Worm (Caenorhabditis elegans) whole organism, L2 larva: Measurements from ENCODE around the gene C05D11.1.

Experiments used
- C34F6.9 ChIP-seq: fragments of 150-350 bp; optimal IDR thresholded peaks from 2 replicates; lab custom pipeline; 2014; ENCODE audit warnings: missing biosample characterization, missing genetic modification characterization
- F13H6.1 ChIP-seq: sonication (generic microtip); optimal IDR thresholded peaks from 2 replicates; lab custom pipeline; 2016; ENCODE audit warnings: missing genetic modification characterization, missing compliant biosample characterization
- Y55F3AM.14 ChIP-seq: fragments of 200-800 bp; sonication (Bioruptor generic); optimal IDR thresholded peaks from 2 replicates; lab custom pipeline; 2018; ENCODE audit warnings: mild to moderate bottlenecking, missing genetic modification characterization, missing compliant biosample characterization
- ZK546.5 ChIP-seq: sonication (generic microtip); optimal IDR thresholded peaks from 2 replicates; lab custom pipeline; 2017; ENCODE audit warnings: missing biosample characterization, missing genetic modification characterization
- alr-1 ChIP-seq: fragments of 150-350 bp; optimal IDR thresholded peaks from 2 replicates; lab custom pipeline; 2014; ENCODE audit warnings: missing biosample characterization, missing genetic modification characterization
- aly-2 ChIP-seq: fragments of 150-350 bp; optimal IDR thresholded peaks from 2 replicates; lab custom pipeline; 2014; ENCODE audit warnings: missing biosample characterization, missing genetic modification characterization
- ama-1 ChIP-seq: fragments of 150-350 bp; optimal IDR thresholded peaks from 2 replicates; lab custom pipeline; 2018; ENCODE audit warnings: inconsistent platforms
- blmp-1 ChIP-seq: sonication (generic microtip); optimal IDR thresholded peaks from 2 replicates; lab custom pipeline; 2017; ENCODE audit warnings: missing genetic modification characterization, mild to moderate bottlenecking, missing compliant biosample characterization, antibody characterized with exemption, moderate library complexity; ENCODE audit not compliant: insufficient read depth
- ceh-16 ChIP-seq: fragments of 150-350 bp; optimal IDR thresholded peaks from 2 replicates; lab custom pipeline; 2014; ENCODE audit warnings: missing biosample characterization, missing genetic modification characterization
- ceh-82 ChIP-seq: fragments of 150-350 bp; optimal IDR thresholded peaks from 2 replicates; lab custom pipeline; 2014; ENCODE audit warnings: missing biosample characterization, missing genetic modification characterization
- crh-2 ChIP-seq: sonication (generic microtip); optimal IDR thresholded peaks from 2 replicates; lab custom pipeline; 2017; ENCODE audit warnings: missing biosample characterization, missing genetic modification characterization
- dmd-4 ChIP-seq: sonication (generic microtip); optimal IDR thresholded peaks from 2 replicates; lab custom pipeline; 2017; ENCODE audit warnings: missing biosample characterization, missing genetic modification characterization
- egl-27 ChIP-seq: sonication (generic microtip); optimal IDR thresholded peaks from 3 replicates; lab custom pipeline; 2017; ENCODE audit warnings: missing biosample characterization, missing genetic modification reagents, missing genetic modification characterization
- elt-1 ChIP-seq: fragments of 150-350 bp; optimal IDR thresholded peaks from 2 replicates; lab custom pipeline; 2014; ENCODE audit warnings: missing biosample characterization, missing genetic modification characterization
- elt-3 ChIP-seq: sonication (generic microtip); optimal IDR thresholded peaks from 2 replicates; lab custom pipeline; 2017; ENCODE audit warnings: missing biosample characterization, missing genetic modification characterization
- fos-1 ChIP-seq: fragments of 150-350 bp; optimal IDR thresholded peaks from 2 replicates; lab custom pipeline; 2014; ENCODE audit warnings: missing biosample characterization, missing genetic modification characterization
- gmeb-1 ChIP-seq: fragments of 150-350 bp; optimal IDR thresholded peaks from 2 replicates; lab custom pipeline; 2014; ENCODE audit warnings: missing biosample characterization, missing genetic modification characterization
- lin-11 ChIP-seq: fragments of 150-350 bp; sonication (generic microtip); optimal IDR thresholded peaks from 2 replicates; lab custom pipeline; 2014; ENCODE audit warnings: missing biosample characterization, missing genetic modification characterization, inconsistent platforms, mixed read lengths
- lin-13 ChIP-seq: fragments of 150-350 bp; optimal IDR thresholded peaks from 2 replicates; lab custom pipeline; 2014; ENCODE audit warnings: missing biosample characterization, missing genetic modification reagents, missing genetic modification characterization
- lin-39 ChIP-seq: fragments of 150-350 bp; optimal IDR thresholded peaks from 2 replicates; lab custom pipeline; 2014; ENCODE audit warnings: missing biosample characterization, missing genetic modification reagents, missing genetic modification characterization
- lsy-2 ChIP-seq, 2 experiments: fragments of 150-350 bp in 1 of 2; sonication (generic microtip) in 1 of 2; optimal IDR thresholded peaks; 2 replicates each; lab custom pipeline; 2014 to 2017; ENCODE audit warnings: missing biosample characterization in 2 of 2, missing genetic modification characterization in 2 of 2
- mab-5 ChIP-seq: fragments of 150-350 bp; optimal IDR thresholded peaks from 2 replicates; lab custom pipeline; 2014; ENCODE audit warnings: missing biosample characterization, missing genetic modification characterization
- mbf-1 ChIP-seq: sonication (generic microtip); optimal IDR thresholded peaks from 2 replicates; lab custom pipeline; 2017; ENCODE audit warnings: missing biosample characterization, missing genetic modification characterization
- mdl-1 ChIP-seq, 2 experiments: fragments of 150-350 bp in 1 of 2; sonication (generic microtip) in 1 of 2; optimal IDR thresholded peaks; 2 replicates each; lab custom pipeline; 2017; ENCODE audit warnings: missing biosample characterization in 2 of 2, missing genetic modification characterization in 2 of 2
- nhr-10 ChIP-seq: sonication (generic microtip); optimal IDR thresholded peaks from 2 replicates; lab custom pipeline; 2017; ENCODE audit warnings: missing biosample characterization, missing genetic modification characterization
- nhr-11 ChIP-seq: fragments of 150-350 bp; optimal IDR thresholded peaks from 2 replicates; lab custom pipeline; 2014; ENCODE audit warnings: missing biosample characterization, missing genetic modification characterization
- nhr-12 ChIP-seq: fragments of 150-350 bp; optimal IDR thresholded peaks from 2 replicates; lab custom pipeline; 2014; ENCODE audit warnings: missing biosample characterization, missing genetic modification characterization
- nhr-129 ChIP-seq: fragments of 150-350 bp; optimal IDR thresholded peaks from 2 replicates; lab custom pipeline; 2014; ENCODE audit warnings: missing biosample characterization, missing genetic modification characterization
- nhr-21 ChIP-seq: fragments of 150-350 bp; optimal IDR thresholded peaks from 2 replicates; lab custom pipeline; 2014; ENCODE audit warnings: missing biosample characterization, missing genetic modification characterization
- nhr-237 ChIP-seq: fragments of 150-350 bp; optimal IDR thresholded peaks from 2 replicates; lab custom pipeline; 2014; ENCODE audit warnings: missing biosample characterization, missing genetic modification characterization
- nhr-25 ChIP-seq: fragments of 150-350 bp; sonication (generic microtip); optimal IDR thresholded peaks from 3 replicates; lab custom pipeline; 2014; ENCODE audit warnings: missing biosample characterization, missing genetic modification characterization
- nhr-6 ChIP-seq: fragments of 150-350 bp; optimal IDR thresholded peaks from 2 replicates; lab custom pipeline; 2014; ENCODE audit warnings: missing biosample characterization, missing genetic modification characterization
- nhr-77 ChIP-seq: fragments of 150-350 bp; optimal IDR thresholded peaks from 2 replicates; lab custom pipeline; 2014; ENCODE audit warnings: missing biosample characterization, missing genetic modification characterization
- peb-1 ChIP-seq: fragments of 150-350 bp; optimal IDR thresholded peaks from 2 replicates; lab custom pipeline; 2014; ENCODE audit warnings: missing biosample characterization, missing genetic modification characterization
- skn-1 ChIP-seq: sonication (generic microtip); optimal IDR thresholded peaks from 2 replicates; lab custom pipeline; 2017; ENCODE audit warnings: missing biosample characterization, missing genetic modification characterization
- sma-3 ChIP-seq: sonication (generic microtip); optimal IDR thresholded peaks from 2 replicates; lab custom pipeline; 2016; ENCODE audit warnings: missing genetic modification reagents, missing genetic modification characterization, missing compliant biosample characterization
- snpc-4 ChIP-seq: fragments of 150-350 bp; optimal IDR thresholded peaks from 2 replicates; lab custom pipeline; 2014; ENCODE audit warnings: missing biosample characterization, missing genetic modification characterization
- unc-39 ChIP-seq: fragments of 150-350 bp; optimal IDR thresholded peaks from 2 replicates; lab custom pipeline; 2014; ENCODE audit warnings: missing biosample characterization, missing genetic modification characterization
- unc-55 ChIP-seq: fragments of 150-350 bp; sonication (generic microtip); optimal IDR thresholded peaks from 3 replicates; lab custom pipeline; 2014; ENCODE audit warnings: missing biosample characterization, missing genetic modification reagents, missing genetic modification characterization
- unc-62 ChIP-seq: fragments of 150-350 bp; optimal IDR thresholded peaks from 2 replicates; lab custom pipeline; 2014; ENCODE audit warnings: missing biosample characterization, missing genetic modification reagents, missing genetic modification characterization
- zag-1 ChIP-seq: fragments of 150-350 bp; optimal IDR thresholded peaks from 2 replicates; lab custom pipeline; 2014; ENCODE audit warnings: missing biosample characterization, missing genetic modification characterization
- ztf-1 ChIP-seq: fragments of 200-800 bp; sonication (Bioruptor generic); conservative IDR thresholded peaks from 2 replicates; pipeline ENCODE4 v1.3.6; 2022; ENCODE audit warnings: missing genetic modification characterization, missing compliant biosample characterization
- ztf-11 ChIP-seq: sonication (generic microtip); optimal IDR thresholded peaks from 2 replicates; lab custom pipeline; 2017; ENCODE audit warnings: missing biosample characterization, missing genetic modification characterization
- ztf-4 ChIP-seq: fragments of 150-350 bp; optimal IDR thresholded peaks from 2 replicates; lab custom pipeline; 2014; ENCODE audit warnings: missing biosample characterization, missing genetic modification characterization

The C05D11.1 gene

DNA sequence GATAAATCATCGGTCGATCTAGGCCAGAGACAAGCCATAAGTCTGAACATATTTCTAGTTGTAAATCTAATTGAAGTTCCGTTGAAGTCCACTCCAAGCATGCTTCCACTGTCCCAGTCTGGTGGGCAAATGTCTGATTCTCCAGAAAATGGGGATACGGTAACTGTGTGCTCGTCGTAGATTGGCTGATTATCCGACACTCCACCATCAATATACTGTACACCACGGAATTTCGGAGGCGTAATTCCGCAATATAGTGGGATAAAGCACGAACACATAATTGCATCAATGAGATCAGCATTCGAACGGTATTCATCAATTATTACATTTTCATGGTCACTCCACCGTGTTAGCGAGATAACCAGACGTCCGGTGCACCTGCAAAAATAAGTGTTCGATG, 18.2 kb upstream of the C05D11.1 start:
- TF ChIP-seq nhr-25 (no peak), sma-3 (GFP tag; lab: Kevin White, UChicago) (no peak), unc-62 (GFP tag; lab: Kevin White, UChicago) (no peak), nhr-21 (tag; lab: Kevin White, UChicago) (no peak), unc-55 (no peak), mdl-1 (tag; optimal IDR thresholded peaks at IDR 0.05; lab: Kevin White, UChicago) (no peak), ceh-16 (tag; lab: Kevin White, UChicago) (no peak), elt-1 (no peak), ZK546.5 (tag; lab: Kevin White, UChicago) (no peak), alr-1 (tag; lab: Kevin White, UChicago) (no peak), lin-11 (tag; lab: Kevin White, UChicago) (no peak), C34F6.9 (no peak), fos-1 (tag; lab: Kevin White, UChicago) (no peak), aly-2 (tag; lab: Kevin White, UChicago) (no peak), ztf-4 (no peak), lin-13 (GFP tag; lab: Kevin White, UChicago) (no peak)

DNA sequence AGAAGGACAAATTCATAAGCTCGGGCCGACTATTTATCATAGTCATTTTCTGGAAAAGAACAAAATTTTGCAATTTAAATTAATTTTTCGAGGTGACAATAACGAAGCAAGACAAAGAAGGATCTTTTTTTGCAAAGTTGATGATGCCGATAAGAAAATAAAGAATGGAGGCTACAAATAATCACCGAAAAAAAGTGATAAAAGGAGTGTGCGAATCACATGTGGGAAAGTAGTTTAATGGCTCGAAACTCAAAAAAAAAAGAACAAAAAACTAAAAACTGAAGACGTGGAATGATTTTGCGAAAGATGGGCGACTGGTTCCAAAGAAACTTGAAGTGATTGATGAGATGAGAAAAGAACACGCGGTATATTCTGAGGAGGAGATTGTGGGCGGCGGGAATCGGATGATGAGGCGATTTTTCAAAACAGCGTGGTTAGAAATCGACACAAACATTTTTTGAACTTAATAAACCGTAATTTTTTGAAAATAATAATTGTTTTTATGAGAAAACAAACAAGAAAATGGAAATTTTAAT, 16.9 kb upstream of the C05D11.1 start, which contains the start of gene atgl-1:
TSS of gene atgl-1 (minus strand) at position 51 of the 536 bp plus-strand sequence.
- TF ChIP-seq nhr-12 (tag; lab: Kevin White, UChicago) = no peak
- TF ChIP-seq sma-3 (GFP tag; lab: Kevin White, UChicago) = no peak
- no peak for TF ChIP-seq dmd-4 (tag; lab: Kevin White, UChicago)
- TF ChIP-seq lin-13 (GFP tag; lab: Kevin White, UChicago) = no peak
- no peak for TF ChIP-seq lsy-2 (tag; optimal IDR thresholded peaks at IDR 0.05; lab: Kevin White, UChicago)
- no peak for TF ChIP-seq blmp-1 (tag; lab: Kevin White, UChicago)
- no peak for TF ChIP-seq ceh-82 (tag; lab: Kevin White, UChicago)
- no peak for TF ChIP-seq elt-3
- TF ChIP-seq Y55F3AM.14 (GFP tag; lab: Kevin White, UChicago) = no peak
- TF ChIP-seq ceh-16 (tag; lab: Kevin White, UChicago) = no peak
- no peak for TF ChIP-seq unc-55
- TF ChIP-seq skn-1 (tag; lab: Kevin White, UChicago) = no peak
- no peak for TF ChIP-seq nhr-6 (tag; lab: Kevin White, UChicago)
- TF ChIP-seq C34F6.9 = no peak
- no peak for TF ChIP-seq aly-2 (tag; lab: Kevin White, UChicago)
- TF ChIP-seq crh-2 (tag; lab: Kevin White, UChicago) = peak; percentile 4
- TF ChIP-seq nhr-10 (tag; lab: Kevin White, UChicago) = no peak
- TF ChIP-seq elt-1 = no peak
- no peak for TF ChIP-seq egl-27
- TF ChIP-seq nhr-11 (tag; lab: Kevin White, UChicago) = no peak
- no peak for TF ChIP-seq lin-39 (tag; lab: Kevin White, UChicago)
- TF ChIP-seq ztf-11 (tag; lab: Kevin White, UChicago) = no peak
- TF ChIP-seq nhr-129 = no peak
- no peak for TF ChIP-seq peb-1 (tag; lab: Kevin White, UChicago)
- no peak for TF ChIP-seq mbf-1 (tag; lab: Kevin White, UChicago)
- TF ChIP-seq snpc-4 (tag; lab: Kevin White, UChicago) = no peak
- TF ChIP-seq nhr-25 = peak; percentile 24
- TF ChIP-seq fos-1 (tag; lab: Kevin White, UChicago) = peak; percentile 17
- TF ChIP-seq ama-1 (lab: Kevin White, UChicago) = peak; percentile 48
- TF ChIP-seq F13H6.1 = no peak
- TF ChIP-seq nhr-237 (tag; lab: Kevin White, UChicago) = no peak
- no peak for TF ChIP-seq nhr-77
- peak in 1 of 2 experiments; percentile 19 for TF ChIP-seq mdl-1 (tag; optimal IDR thresholded peaks at IDR 0.05; lab: Kevin White, UChicago)
- TF ChIP-seq ztf-1 (GFP tag; lab: Robert Waterston, UW) = no peak
- no peak for TF ChIP-seq ZK546.5 (tag; lab: Kevin White, UChicago)
- peak; percentile 11 for TF ChIP-seq nhr-21 (tag; lab: Kevin White, UChicago)
- no peak for TF ChIP-seq ztf-4
- no peak for TF ChIP-seq zag-1 (tag; lab: Kevin White, UChicago)
- no peak for TF ChIP-seq mab-5
- TF ChIP-seq unc-62 (GFP tag; lab: Kevin White, UChicago) = no peak
- no peak for TF ChIP-seq unc-39 (tag; lab: Kevin White, UChicago)
- no peak for TF ChIP-seq gmeb-1 (tag; lab: Kevin White, UChicago)
- TF ChIP-seq, all 48 proteins: peak for 6
